Fruit fly (Drosophila melanogaster) whole organism, adult: ENCODE measurements around the gene spi.

Source experiments
- CG11617 ChIP-seq: fragments of 200-800 bp; sonication (Bioruptor generic); optimal IDR thresholded peaks from 2 replicates; lab custom pipeline; 2017; ENCODE audit warnings: mild to moderate bottlenecking, missing biosample characterization, missing genetic modification reagents, missing genetic modification characterization
- CG14711 ChIP-seq: fragments of 200-800 bp; sonication (Bioruptor generic); optimal IDR thresholded peaks from 2 replicates; lab custom pipeline; 2018; ENCODE audit warnings: missing biosample characterization, mild to moderate bottlenecking, missing genetic modification characterization, moderate library complexity
- CG1620 ChIP-seq: fragments of 200-800 bp; sonication (Bioruptor generic); optimal IDR thresholded peaks from 2 replicates; lab custom pipeline; 2016; ENCODE audit warnings: missing biosample characterization, missing genetic modification characterization
- CG33017 ChIP-seq: fragments of 200-800 bp; sonication (Bioruptor generic); optimal IDR thresholded peaks from 2 replicates; lab custom pipeline; 2018; ENCODE audit warnings: missing biosample characterization, mild to moderate bottlenecking, missing genetic modification characterization, moderate library complexity
- CG7101 ChIP-seq: fragments of 200-800 bp; sonication (Bioruptor generic); optimal IDR thresholded peaks from 2 replicates; lab custom pipeline; 2018; ENCODE audit warnings: missing biosample characterization, mild to moderate bottlenecking, missing genetic modification characterization, moderate library complexity
- Clk ChIP-seq: fragments of 200-800 bp; sonication (Bioruptor generic); optimal IDR thresholded peaks from 2 replicates; lab custom pipeline; 2017; ENCODE audit warnings: missing biosample characterization, missing genetic modification characterization
- bab1 ChIP-seq: fragments of 200-800 bp; sonication (Bioruptor generic); optimal IDR thresholded peaks from 3 replicates; lab custom pipeline; 2019; ENCODE audit warnings: missing biosample characterization, mild to moderate bottlenecking, missing genetic modification characterization, moderate library complexity
- cic ChIP-seq: fragments of 200-800 bp; sonication (Bioruptor generic); optimal IDR thresholded peaks from 2 replicates; lab custom pipeline; 2017; ENCODE audit warnings: missing biosample characterization, mild to moderate bottlenecking, missing genetic modification characterization, moderate library complexity
- cnc ChIP-seq, 2 experiments: fragments of >200 bp; optimal IDR thresholded peaks; 2 replicates each; lab custom pipeline; 2017
- kay ChIP-seq: fragments of 200-800 bp; sonication (Bioruptor generic); peaks from one replicate; lab custom pipeline; 2016; ENCODE audit warnings: missing biosample characterization, missing genetic modification characterization, borderline replicate concordance
- ovo ChIP-seq: fragments of 200-800 bp; sonication (Bioruptor generic); optimal IDR thresholded peaks from 2 replicates; lab custom pipeline; 2016; ENCODE audit warnings: missing biosample characterization, missing genetic modification characterization
- tj ChIP-seq: fragments of 200-800 bp; sonication (Bioruptor generic); optimal IDR thresholded peaks from 3 replicates; lab custom pipeline; 2017; ENCODE audit warnings: missing biosample characterization, mild to moderate bottlenecking, missing genetic modification characterization, moderate library complexity
- toe ChIP-seq: fragments of 200-800 bp; sonication (Bioruptor generic); optimal IDR thresholded peaks from 2 replicates; lab custom pipeline; 2016; ENCODE audit warnings: missing biosample characterization, missing genetic modification characterization

dm6 chr2L:19575626-19576298 lies 1.4 kb downstream of the spi start:
- peak; percentile 40 for TF ChIP-seq Clk (GFP tag; lab: Kevin White, UChicago)
- peak; percentile 73 for TF ChIP-seq CG14711
- TF ChIP-seq tj (GFP tag; lab: Kevin White, UChicago), result peak; percentile 79
- no peak for TF ChIP-seq cic (GFP tag; lab: Kevin White, UChicago)
- peak; percentile 83 for TF ChIP-seq ovo (GFP tag; lab: Kevin White, UChicago)
- TF ChIP-seq cnc (optimal IDR thresholded peaks at IDR 0.05; lab: Kevin White, UChicago), result no peak
- TF ChIP-seq CG7101, result peak; percentile 73
- TF ChIP-seq kay (GFP tag; lab: Kevin White, UChicago), result no peak
- peak; percentile 68 for TF ChIP-seq toe (GFP tag; lab: Kevin White, UChicago)
- TF ChIP-seq CG11617 (GFP tag; lab: Kevin White, UChicago), result peak; percentile 66
- TF ChIP-seq CG1620 (GFP tag; lab: Kevin White, UChicago), result peak; percentile 22
- TF ChIP-seq CG33017 (tag; lab: Kevin White, UChicago), result peak; percentile 61
- TF ChIP-seq bab1, result peak; percentile 28
